Worm (Caenorhabditis elegans): ENCODE measurements around the gene Y105C5A.1.
"Not testable (repeated sequence)": the region's sequence is repeated elsewhere in the genome, so short reads cannot be mapped to it uniquely, and the experiment has no call there.

Y105C5A.1 gene

DNA sequence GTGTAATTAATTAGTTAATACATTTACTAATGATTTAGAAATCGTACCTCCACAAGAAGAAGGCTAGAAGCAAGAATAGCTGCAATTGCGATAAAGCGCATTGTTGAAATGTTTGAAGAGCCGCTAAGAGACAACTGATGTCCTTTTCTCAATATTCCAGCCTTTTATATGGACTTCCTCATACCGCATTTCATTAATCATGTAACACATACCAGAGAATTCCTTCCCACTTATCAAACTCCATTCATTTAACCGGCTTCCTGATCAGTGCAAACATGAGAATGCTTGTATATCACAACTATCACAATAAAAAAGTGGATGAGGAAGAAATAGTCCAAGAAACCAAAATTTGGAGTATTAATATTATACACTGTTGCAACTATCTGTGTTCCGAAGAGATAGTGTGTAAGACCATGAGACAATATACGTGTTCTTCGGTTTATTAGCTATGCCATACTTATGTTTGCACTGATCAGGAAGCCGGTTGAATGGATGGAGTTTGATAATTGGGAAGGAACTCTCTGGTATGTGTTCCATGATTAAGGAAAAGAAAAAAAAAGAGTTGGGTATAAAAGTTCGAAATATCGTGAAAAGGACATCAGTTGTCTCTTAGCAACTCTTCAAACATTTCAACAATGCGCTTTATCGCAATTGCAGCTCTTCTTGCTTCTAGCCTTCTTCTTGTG is 30.9 kb upstream of the Y105C5A.1 start, which contains the start of the genes pqn-78 and pqn-79:
TSS of gene pqn-78 (minus strand) at position 101 of the 686 bp plus-strand sequence.
TSS of gene pqn-79 (plus strand) at position 636 of the 686 bp plus-strand sequence.
- TF ChIP-seq bed-1, aptf-3, bed-2 (GFP tag; IDR thresholded peaks at IDR 0.05): not testable (repeated sequence)

DNA sequence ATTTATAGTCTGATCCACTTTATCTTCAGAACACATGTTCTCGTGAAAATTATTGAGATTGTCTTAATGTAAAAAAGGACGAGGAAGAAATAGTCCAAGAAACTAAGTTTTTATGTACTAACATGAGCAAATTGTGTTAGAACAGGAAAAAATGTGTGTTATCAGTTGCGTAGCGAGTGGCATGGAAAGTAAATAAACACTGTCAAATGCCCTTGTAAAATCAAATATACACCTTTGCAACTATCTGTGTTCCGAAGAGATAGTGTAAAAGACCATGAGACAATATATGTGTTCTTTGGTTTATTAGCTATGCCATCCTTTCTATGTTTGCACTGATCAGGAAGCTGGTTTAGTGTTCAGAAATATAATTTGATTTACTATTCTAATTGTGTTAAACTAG is 28.9 kb upstream of the Y105C5A.1 start:
- no peak for TF ChIP-seq lir-1 (GFP tag; conservative IDR thresholded peaks at IDR 0.05)
- no peak for TF ChIP-seq B0019.2 (GFP tag; conservative IDR thresholded peaks at IDR 0.05)
- no peak for TF ChIP-seq Y53G8AR.9 (GFP tag; conservative IDR thresholded peaks at IDR 0.05)
- TF ChIP-seq snpc-4 (GFP tag; optimal IDR thresholded peaks at IDR 0.05) = no peak
- no peak for TF ChIP-seq snpc-4 (tag; optimal IDR thresholded peaks at IDR 0.05)
- TF ChIP-seq dox-1 (GFP tag; IDR thresholded peaks at IDR 0.05) = no peak
- no peak for TF ChIP-seq ccch-3 (GFP tag; optimal IDR thresholded peaks at IDR 0.05)
- TF ChIP-seq cebp-2 (GFP tag; IDR thresholded peaks at IDR 0.05) = no peak
- TF ChIP-seq repo-1 (tag; optimal IDR thresholded peaks at IDR 0.05) = no peak
- no peak for TF ChIP-seq hlh-12 (tag; optimal IDR thresholded peaks at IDR 0.05)
- no peak for TF ChIP-seq Y79H2A.3 (GFP tag; conservative IDR thresholded peaks at IDR 0.05)
- TF ChIP-seq sea-2 (GFP tag; IDR thresholded peaks at IDR 0.05) = no peak
- no peak for TF ChIP-seq T07F8.4 (tag; optimal IDR thresholded peaks at IDR 0.05)
- TF ChIP-seq ceh-79 (tag; optimal IDR thresholded peaks at IDR 0.05) = no peak

DNA sequence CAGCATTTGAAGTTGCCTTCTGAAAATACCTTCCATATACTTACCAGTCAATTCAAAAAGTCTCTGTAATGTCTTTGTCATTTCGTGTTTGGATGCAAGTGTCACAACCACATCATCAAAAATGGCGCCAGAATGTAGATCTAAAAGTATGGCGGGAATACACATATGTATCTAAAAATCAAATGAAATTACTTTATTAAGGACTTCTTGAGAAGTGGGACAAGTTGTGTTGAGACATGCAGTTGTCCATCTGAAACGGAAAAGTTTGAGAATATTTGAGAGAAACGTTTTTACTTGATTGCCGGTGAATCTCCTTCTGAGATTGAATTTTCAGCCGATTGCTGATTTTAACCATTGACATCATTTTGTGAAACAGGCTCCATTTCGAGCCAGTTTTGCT is 27.7 kb upstream of the Y105C5A.1 start:
- no peak for TF ChIP-seq nhr-90 (tag; optimal IDR thresholded peaks at IDR 0.05)
- TF ChIP-seq Y67H2A.10 (GFP tag; conservative IDR thresholded peaks at IDR 0.05) = no peak
- TF ChIP-seq hsf-1 (GFP tag; IDR thresholded peaks at IDR 0.05) = no peak
- no peak for TF ChIP-seq madf-10 (tag; optimal IDR thresholded peaks at IDR 0.05)
- TF ChIP-seq ekl-4 (GFP tag; IDR thresholded peaks at IDR 0.05) = no peak
- no peak for TF ChIP-seq B0336.3 (GFP tag; IDR thresholded peaks at IDR 0.05)
- no peak for TF ChIP-seq ztf-22 (GFP tag; optimal IDR thresholded peaks at IDR 0.05)
- no peak for TF ChIP-seq F37B4.10 (GFP tag; IDR thresholded peaks at IDR 0.05)
- no peak for TF ChIP-seq ccch-3 (GFP tag; optimal IDR thresholded peaks at IDR 0.05)
- TF ChIP-seq ceh-100 (GFP tag; IDR thresholded peaks at IDR 0.05) = no peak
- no peak for TF ChIP-seq nhr-120 (GFP tag; IDR thresholded peaks at IDR 0.05)
- no peak for TF ChIP-seq C06A6.2 (GFP tag; conservative IDR thresholded peaks at IDR 0.05)
- TF ChIP-seq ets-4 (GFP tag; optimal IDR thresholded peaks at IDR 0.05) = no peak
- no peak for TF ChIP-seq ceh-79 (tag; optimal IDR thresholded peaks at IDR 0.05)

DNA sequence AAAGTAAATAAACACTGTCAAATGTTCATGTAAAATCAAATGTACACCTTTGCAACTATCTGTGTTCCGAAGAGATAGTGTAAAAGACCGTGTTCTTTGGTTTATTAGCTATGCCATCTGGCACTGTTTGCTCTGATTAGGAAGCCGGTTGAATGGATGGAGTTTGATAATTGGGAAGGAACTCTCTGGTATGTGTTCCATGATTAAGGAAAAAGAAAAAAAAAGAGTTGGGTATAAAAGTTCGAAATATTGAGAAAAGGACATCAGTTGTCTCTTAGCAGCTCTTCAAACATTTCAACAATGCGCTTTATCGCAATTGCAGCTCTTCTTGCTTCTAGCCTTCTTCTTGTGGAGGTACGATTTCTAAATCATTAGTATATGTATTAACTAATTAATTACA is 26.2 kb upstream of the Y105C5A.1 start, which contains the start of gene abu-5:
TSS of gene abu-5 (plus strand) at position 301 of the 400 bp plus-strand sequence.
- not testable (repeated sequence) for TF ChIP-seq D2030.7 (GFP tag; IDR thresholded peaks at IDR 0.05); ets-4 (GFP tag; optimal IDR thresholded peaks at IDR 0.05); snpc-1.3 (tag; optimal IDR thresholded peaks at IDR 0.05; ENCODE audit: insufficient read depth)

DNA sequence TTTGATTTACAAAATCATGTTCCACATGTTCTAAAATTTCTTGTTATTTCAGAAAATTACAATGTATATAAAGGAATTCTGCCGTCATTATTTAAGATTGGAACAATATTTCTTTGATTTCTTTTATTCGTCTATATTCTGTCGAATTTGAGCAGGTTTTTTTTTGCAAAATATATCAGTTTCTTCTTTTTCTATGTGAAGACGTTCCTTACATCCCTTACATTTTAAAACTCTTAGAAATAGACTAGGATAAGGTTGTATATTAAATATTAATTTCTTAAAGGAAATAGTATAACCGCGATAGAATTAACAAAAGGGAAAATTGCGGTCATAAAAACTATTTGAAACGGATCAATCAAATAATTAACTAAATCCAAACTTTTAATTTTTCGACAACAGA is 24.7 kb upstream of the Y105C5A.1 start:
- TF ChIP-seq B0261.1 (tag; optimal IDR thresholded peaks at IDR 0.05) (no peak), F33H1.4 (GFP tag; IDR thresholded peaks at IDR 0.05) (no peak), bed-2 (GFP tag; IDR thresholded peaks at IDR 0.05) (no peak), madf-6 (GFP tag; IDR thresholded peaks at IDR 0.05) (no peak), madf-3 (GFP tag; IDR thresholded peaks at IDR 0.05) (no peak), nhr-179 (tag; optimal IDR thresholded peaks at IDR 0.05) (no peak)

Measured in whole organism, young adult.